Worm (Caenorhabditis elegans): Measurements from ENCODE around the gene F35B3.7.

The F35B3.7 gene

DNA sequence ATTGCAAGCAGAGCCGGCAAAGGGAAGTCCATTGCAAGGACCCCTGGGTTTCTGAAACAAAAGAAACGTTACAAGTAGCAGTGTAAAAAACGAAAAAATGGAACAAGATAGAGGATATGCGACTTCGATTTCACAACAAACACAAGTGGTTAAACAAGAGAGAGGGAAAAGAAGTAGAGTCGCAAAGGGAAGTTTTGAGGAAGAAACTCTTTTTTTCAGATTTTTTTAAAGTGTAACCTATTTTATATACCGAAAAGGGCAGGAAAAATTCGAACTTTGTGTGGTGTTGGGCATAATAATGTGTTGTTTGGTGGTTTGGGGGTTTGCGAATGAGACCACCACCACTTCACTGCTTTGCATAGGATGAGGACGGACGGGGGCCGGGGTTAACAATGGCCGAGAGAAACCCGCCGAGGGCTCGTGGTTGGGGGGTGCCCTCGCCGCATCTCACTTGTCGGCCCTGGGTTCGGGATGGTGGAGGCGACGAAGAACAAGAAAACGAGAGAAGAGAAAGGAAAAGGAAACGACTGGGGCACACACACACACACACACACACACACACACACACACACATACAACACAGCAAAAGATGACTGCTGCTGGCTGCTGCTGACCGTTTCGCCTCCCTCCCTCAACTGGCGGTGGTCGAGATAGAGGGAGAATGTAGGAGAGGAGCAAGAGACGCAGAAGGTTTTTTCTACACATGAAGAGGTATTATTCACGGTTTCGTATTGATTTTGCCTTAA is 12.5 kb downstream of the F35B3.7 start, which contains the start of gene ptrn-1 (continued):
- TF ChIP-seq pha-4 (GFP tag; IDR thresholded peaks at IDR 0.05), result 0 out of 2 replicates have a peak, but pooled peaks have one; percentile 29
- peak; percentile 2 for TF ChIP-seq pha-4 (tag; optimal IDR thresholded peaks at IDR 0.05)
- no peak for TF ChIP-seq mdt-29 (GFP tag; IDR thresholded peaks at IDR 0.05)
- TF ChIP-seq snpc-1.2 (GFP tag; IDR thresholded peaks at IDR 0.05), result no peak
- no peak for TF ChIP-seq nhr-237 (tag; optimal IDR thresholded peaks at IDR 0.05)
- TF ChIP-seq Y5F2A.4 (GFP tag; optimal IDR thresholded peaks at IDR 0.05), result no peak
- TF ChIP-seq nhr-76 (tag; optimal IDR thresholded peaks at IDR 0.05), result no peak
- TF ChIP-seq spr-1 (tag; optimal IDR thresholded peaks at IDR 0.05), result no peak
- no peak for TF ChIP-seq unc-130 (GFP tag; optimal IDR thresholded peaks at IDR 0.05)
- TF ChIP-seq mxl-2 (GFP tag; conservative IDR thresholded peaks at IDR 0.05), result no peak
- peak; percentile 59 for TF ChIP-seq nhr-11 (tag; optimal IDR thresholded peaks at IDR 0.05)
- no peak for TF ChIP-seq php-3 (GFP tag; IDR thresholded peaks at IDR 0.05)
- TF ChIP-seq zip-2 (tag; optimal IDR thresholded peaks at IDR 0.05), result no peak
- no peak for TF ChIP-seq ama-1 (optimal IDR thresholded peaks at IDR 0.05)
- peak; percentile 56 for TF ChIP-seq lin-13 (GFP tag; optimal IDR thresholded peaks at IDR 0.05)
- TF ChIP-seq ceh-44 (GFP tag; IDR thresholded peaks at IDR 0.05), result no peak
- TF ChIP-seq ZK337.2 (GFP tag; IDR thresholded peaks at IDR 0.05), result no peak
- TF ChIP-seq nhr-28 (tag; optimal IDR thresholded peaks at IDR 0.05), result peak; percentile 95
- TF ChIP-seq D1046.2 (GFP tag; IDR thresholded peaks at IDR 0.05), result no peak
- no peak for TF ChIP-seq aly-2 (tag; optimal IDR thresholded peaks at IDR 0.05)
- TF ChIP-seq nhr-48 (tag; optimal IDR thresholded peaks at IDR 0.05), result no peak
- TF ChIP-seq lin-38 (GFP tag; IDR thresholded peaks at IDR 0.05), result no peak
- TF ChIP-seq daf-16 (GFP tag; optimal IDR thresholded peaks at IDR 0.05), result no peak
- TF ChIP-seq daf-16 (tag; optimal IDR thresholded peaks at IDR 0.05), result peak; percentile 57

DNA sequence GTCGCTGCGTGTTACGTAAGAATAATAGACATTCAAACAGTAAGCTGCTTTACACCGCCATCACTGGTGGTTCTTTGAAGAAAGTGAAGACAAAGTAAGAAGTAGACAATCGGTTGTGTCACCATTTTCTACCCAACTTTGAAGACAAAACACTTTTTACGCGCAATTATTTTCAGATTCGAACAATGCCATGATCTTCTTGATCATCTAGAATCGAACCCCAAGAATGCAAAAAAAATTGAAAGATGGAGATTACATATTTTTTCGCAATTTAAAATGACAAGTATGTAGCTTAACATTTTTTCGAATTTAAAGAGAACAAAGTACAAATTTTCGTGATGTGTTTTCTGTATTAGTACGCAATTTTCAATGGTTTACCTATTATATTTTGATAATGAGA is 22.0 kb downstream of the F35B3.7 start, which contains the start of gene F35B3.4:
Gene F35B3.4, minus strand, starts transcription at position 101 of the 400 bp plus-strand sequence.
- TF ChIP-seq daf-16 (GFP tag; optimal IDR thresholded peaks at IDR 0.05) (no peak), daf-16 (tag; optimal IDR thresholded peaks at IDR 0.05) (no peak), F26F4.8 (GFP tag; conservative IDR thresholded peaks at IDR 0.05) (no peak), unc-130 (GFP tag; optimal IDR thresholded peaks at IDR 0.05) (no peak), lin-15B (tag; optimal IDR thresholded peaks at IDR 0.05) (no peak), ctbp-1 (GFP tag; IDR thresholded peaks at IDR 0.05) (no peak), nhr-42 (GFP tag; IDR thresholded peaks at IDR 0.05) (no peak), jun-1 (tag; optimal IDR thresholded peaks at IDR 0.05) (no peak), unc-62 (GFP tag; optimal IDR thresholded peaks at IDR 0.05 in 1 of 2) (no peak), unc-62 (tag; optimal IDR thresholded peaks at IDR 0.05) (no peak)

DNA sequence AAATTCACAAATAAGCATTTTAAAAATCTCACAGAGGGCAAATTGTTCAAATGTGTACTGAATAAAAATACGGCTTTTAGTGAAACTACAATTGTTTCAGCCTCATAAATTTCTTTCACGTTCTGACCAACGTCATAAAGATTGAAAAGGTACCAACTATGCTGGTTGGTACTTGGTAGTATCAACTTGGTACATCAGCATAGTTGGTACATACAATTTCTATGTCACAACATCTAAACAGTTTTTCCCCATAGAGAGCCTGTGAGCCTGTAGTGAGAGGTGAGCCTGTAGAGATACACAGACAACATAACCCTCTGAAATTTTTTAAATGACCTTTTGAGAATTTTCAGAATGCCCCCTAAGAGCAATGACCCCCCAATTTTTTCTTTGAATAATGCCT is 23.8 kb downstream of the F35B3.7 start:
- TF ChIP-seq saeg-2 (GFP tag; IDR thresholded peaks at IDR 0.05), result no peak
- TF ChIP-seq unc-39 (tag; optimal IDR thresholded peaks at IDR 0.05), result no peak
- TF ChIP-seq mdt-29 (GFP tag; IDR thresholded peaks at IDR 0.05), result no peak
- peak; percentile 91 for TF ChIP-seq aha-1 (tag)

DNA sequence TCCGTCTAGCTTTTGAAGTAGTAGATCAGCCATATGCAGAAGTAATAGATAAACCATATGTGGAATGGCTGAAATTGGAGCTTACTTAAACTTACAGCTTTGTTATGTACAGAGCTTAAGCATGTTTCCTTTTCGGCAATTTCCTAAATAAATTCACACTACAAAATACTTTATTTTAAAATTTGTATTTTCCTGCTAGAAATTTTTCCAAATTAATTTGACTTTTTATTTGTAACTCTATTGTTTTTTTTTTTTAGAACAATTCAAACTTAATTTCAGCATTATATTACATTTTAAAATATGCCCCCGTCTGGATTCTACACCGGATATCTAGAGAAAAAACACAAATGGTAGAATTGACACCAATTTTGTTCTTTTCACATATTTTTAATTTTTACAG is 29.7 kb downstream of the F35B3.7 start, which contains the start of gene F35B3.3:
Gene F35B3.3, plus strand, starts transcription at position 301 of the 400 bp plus-strand sequence.
- TF ChIP-seq Y105C5A.15 (GFP tag; IDR thresholded peaks at IDR 0.05), result no peak
- TF ChIP-seq zip-2 (tag; optimal IDR thresholded peaks at IDR 0.05), result no peak
- TF ChIP-seq ceh-28 (tag; optimal IDR thresholded peaks at IDR 0.05), result no peak
- no peak for TF ChIP-seq nhr-48 (tag; optimal IDR thresholded peaks at IDR 0.05)

All from whole organism, L4 larva.